Fruit fly (Drosophila melanogaster) whole organism, embryonic: ENCODE data around the gene Tim17a1.

Source experiments
- TFAM ChIP-seq: fragments of 200-800 bp; sonication (Bioruptor generic); optimal IDR thresholded peaks from 2 replicates; lab custom pipeline; 2017; ENCODE audit warnings: missing biosample characterization, missing genetic modification characterization, inconsistent platforms
- hb ChIP-seq: fragments of 200-800 bp; sonication (Bioruptor generic); IDR thresholded peaks from 3 replicates; pipeline ENCODE4 v1.3.6; 2022; ENCODE audit warnings: missing biosample characterization, missing genetic modification characterization; ENCODE audit not compliant: partially characterized antibody

dm6 chr3R:12352003-12352402 lies 12.5 kb downstream of the Tim17a1 start, which contains the start of gene CG10041:
- TF ChIP-seq hb (no peak), TFAM (GFP tag; lab: Kevin White, UChicago) (no peak)
